Fruit fly (Drosophila melanogaster) whole organism, wandering third instar larva: ENCODE measurements around the gene CG13653.

ENCODE experiments used
- Abd-B ChIP-seq: fragments of >200 bp; optimal IDR thresholded peaks from 2 replicates; lab custom pipeline; 2017; ENCODE audit warnings: missing biosample characterization, missing genetic modification characterization
- CG32264 ChIP-seq: fragments of 200-800 bp; sonication (Bioruptor generic); optimal IDR thresholded peaks from 2 replicates; lab custom pipeline; 2016; ENCODE audit warnings: missing biosample characterization, missing genetic modification characterization
- Hnf4 ChIP-seq: fragments of 200-800 bp; sonication (Bioruptor generic); optimal IDR thresholded peaks from 2 replicates; lab custom pipeline; 2016; ENCODE audit warnings: missing biosample characterization, mild to moderate bottlenecking, missing genetic modification characterization
- Hr78 ChIP-seq: fragments of >200 bp; optimal IDR thresholded peaks from 2 replicates; lab custom pipeline; 2017; ENCODE audit warnings: missing biosample characterization, missing genetic modification characterization
- Hr83 ChIP-seq: fragments of 200-300 bp; sonication (Bioruptor generic); optimal IDR thresholded peaks from 2 replicates; lab custom pipeline; 2016; ENCODE audit warnings: missing biosample characterization, mild to moderate bottlenecking, missing genetic modification characterization, moderate library complexity; ENCODE audit not compliant: poor library complexity, severe bottlenecking
- Vsx2 ChIP-seq: fragments of 200-300, 225-300 bp; sonication (Bioruptor generic); optimal IDR thresholded peaks from 2 replicates; lab custom pipeline; 2018; ENCODE audit warnings: missing biosample characterization, missing genetic modification characterization; ENCODE audit not compliant: partially characterized antibody
- br ChIP-seq: fragments of 200-800 bp; sonication (Bioruptor generic); optimal IDR thresholded peaks from 2 replicates; lab custom pipeline; 2016; ENCODE audit warnings: missing biosample characterization, missing genetic modification characterization
- pan ChIP-seq: fragments of >200 bp; optimal IDR thresholded peaks from 2 replicates; lab custom pipeline; 2017
- psq ChIP-seq: fragments of 200-800 bp; sonication (Bioruptor generic); optimal IDR thresholded peaks from 3 replicates; lab custom pipeline; 2017; ENCODE audit warnings: missing biosample characterization, mild to moderate bottlenecking, missing genetic modification characterization, moderate library complexity
- rgr ChIP-seq: fragments of 200-800 bp; sonication (Bioruptor generic); optimal IDR thresholded peaks from 3 replicates; lab custom pipeline; 2016; ENCODE audit warnings: missing biosample characterization, mild to moderate bottlenecking, missing genetic modification characterization

- TF ChIP-seq psq (GFP tag; lab: Kevin White, UChicago) (no peak), pan (no peak), Hr78 (GFP tag; lab: Kevin White, UChicago) (no peak), Abd-B (GFP tag; lab: Kevin White, UChicago) (no peak), Hr83 (GFP tag; lab: Kevin White, UChicago) (no peak), br (no peak), Vsx2 (GFP tag; lab: Kevin White, UChicago) (no peak), CG32264 (GFP tag; lab: Kevin White, UChicago) (no peak), rgr (GFP tag; lab: Kevin White, UChicago) (no peak), Hnf4 (no peak)
These were observed 46.3 kb downstream of the CG13653 start, which contains the start of gene CG11854 for dm6 chr3R:25241507-25242070.
